Worm (Caenorhabditis elegans) whole organism, young adult: ENCODE data around the gene Y37E11AL.3.

Source experiments
- B0035.1 ChIP-seq: sonication (generic microtip); optimal IDR thresholded peaks from 2 replicates; lab custom pipeline; 2016; ENCODE audit warnings: missing genetic modification characterization, mild to moderate bottlenecking, missing compliant biosample characterization, missing genotype, missing genetic modification reagents
- B0261.1 ChIP-seq: sonication (generic microtip); optimal IDR thresholded peaks from 2 replicates; lab custom pipeline; 2016; ENCODE audit warnings: mild to moderate bottlenecking, missing genetic modification characterization, moderate library complexity, missing compliant biosample characterization
- B0336.3 ChIP-seq: fragments of 200-800 bp; sonication (Bioruptor generic); IDR thresholded peaks from 2 replicates; pipeline ENCODE4 v1.3.6; 2022; ENCODE audit warnings: missing genetic modification characterization, missing compliant biosample characterization
- C17E4.6 ChIP-seq: fragments of 200-800 bp; sonication (Bioruptor generic); IDR thresholded peaks from 2 replicates; pipeline ENCODE4 v1.3.6; 2022; ENCODE audit warnings: missing genetic modification reagents, missing genetic modification characterization, missing compliant biosample characterization
- F22D6.2 ChIP-seq: sonication (generic microtip); optimal IDR thresholded peaks from 2 replicates; lab custom pipeline; 2016; ENCODE audit warnings: mild to moderate bottlenecking, missing genetic modification characterization, missing compliant biosample characterization
- F23B12.7 ChIP-seq: sonication (generic microtip); optimal IDR thresholded peaks from 2 replicates; lab custom pipeline; 2017; ENCODE audit warnings: missing genetic modification characterization, mild to moderate bottlenecking, missing compliant biosample characterization, antibody characterized with exemption, moderate library complexity; ENCODE audit not compliant: insufficient read depth
- F33H1.4 ChIP-seq: fragments of 200-800 bp; sonication (Bioruptor generic); IDR thresholded peaks from 2 replicates; pipeline ENCODE4 v1.3.6; 2022; ENCODE audit warnings: missing genetic modification reagents, missing genetic modification characterization, missing compliant biosample characterization
- F37B4.10 ChIP-seq: fragments of 200-800 bp; sonication (Bioruptor generic); IDR thresholded peaks from 2 replicates; pipeline ENCODE4 v1.3.6; 2022; ENCODE audit warnings: missing genetic modification characterization, missing compliant biosample characterization
- F39B2.1 ChIP-seq: fragments of 200-800 bp; sonication (Bioruptor generic); IDR thresholded peaks from 2 replicates; pipeline ENCODE4 v1.3.6; 2022; ENCODE audit warnings: missing genetic modification reagents, missing genetic modification characterization, missing compliant biosample characterization
- F57A8.1 ChIP-seq: fragments of 200-800 bp; sonication (Bioruptor generic); optimal IDR thresholded peaks from 2 replicates; lab custom pipeline; 2018; ENCODE audit warnings: mild to moderate bottlenecking, missing genetic modification characterization, moderate library complexity, missing compliant biosample characterization
- T07F8.4 ChIP-seq: sonication (generic microtip); optimal IDR thresholded peaks from 2 replicates; lab custom pipeline; 2016; ENCODE audit warnings: mild to moderate bottlenecking, missing genetic modification characterization, moderate library complexity, missing compliant biosample characterization
- Y53G8AR.9 ChIP-seq: fragments of 200-800 bp; sonication (Bioruptor generic); conservative IDR thresholded peaks from 2 replicates; pipeline ENCODE4 v1.3.6; 2022; ENCODE audit warnings: missing genetic modification reagents, missing genetic modification characterization, missing compliant biosample characterization
- Y95B8A.8 ChIP-seq: fragments of 200-800 bp; sonication (Bioruptor generic); IDR thresholded peaks from 2 replicates; pipeline ENCODE4 v1.3.6; 2022; ENCODE audit warnings: missing genetic modification reagents, missing genetic modification characterization, missing compliant biosample characterization
- aptf-2 ChIP-seq: fragments of 200-800 bp; sonication (Bioruptor generic); conservative IDR thresholded peaks from 2 replicates; pipeline ENCODE4 v1.3.6; 2022; ENCODE audit warnings: missing genetic modification reagents, missing genetic modification characterization, missing compliant biosample characterization
- atf-7 ChIP-seq: sonication (generic microtip); optimal IDR thresholded peaks from 2 replicates; lab custom pipeline; 2017; ENCODE audit warnings: mild to moderate bottlenecking, missing genetic modification characterization, missing compliant biosample characterization
- athp-1 ChIP-seq: sonication (generic microtip); optimal IDR thresholded peaks from 2 replicates; lab custom pipeline; 2017; ENCODE audit warnings: mild to moderate bottlenecking, missing genetic modification characterization, missing compliant biosample characterization
- attf-3 ChIP-seq: fragments of 200-800 bp; sonication (Bioruptor generic); conservative IDR thresholded peaks from 2 replicates; pipeline ENCODE4 v1.3.6; 2022; ENCODE audit warnings: missing genetic modification reagents, missing genetic modification characterization, missing compliant biosample characterization
- attf-5 ChIP-seq: fragments of 200-800 bp; sonication (Bioruptor generic); optimal IDR thresholded peaks from 2 replicates; lab custom pipeline; 2018; ENCODE audit warnings: mild to moderate bottlenecking, missing genetic modification characterization, missing compliant biosample characterization
- cebp-2 ChIP-seq: fragments of 200-800 bp; sonication (Bioruptor generic); IDR thresholded peaks from 2 replicates; pipeline ENCODE4 v1.3.6; 2022; ENCODE audit warnings: missing genetic modification characterization, missing compliant biosample characterization
- ceh-100 ChIP-seq: fragments of 200-800 bp; sonication (Bioruptor generic); IDR thresholded peaks from 2 replicates; pipeline ENCODE4 v1.3.6; 2022; ENCODE audit warnings: missing genetic modification reagents, missing genetic modification characterization, missing compliant biosample characterization
- ceh-27 ChIP-seq: fragments of 200-800 bp; sonication (Bioruptor generic); optimal IDR thresholded peaks from 2 replicates; lab custom pipeline; 2018; ENCODE audit warnings: mild to moderate bottlenecking, missing genetic modification characterization, moderate library complexity, missing compliant biosample characterization
- ceh-58 ChIP-seq: fragments of 200-800 bp; sonication (Bioruptor generic); IDR thresholded peaks from 2 replicates; pipeline ENCODE4 v1.3.6; 2022; ENCODE audit warnings: missing genetic modification characterization, missing compliant biosample characterization
- ceh-91 ChIP-seq: fragments of 200-800 bp; sonication (Bioruptor generic); IDR thresholded peaks from 2 replicates; pipeline ENCODE4 v1.3.6; 2022; ENCODE audit warnings: missing genetic modification reagents, missing genetic modification characterization, missing compliant biosample characterization
- chd-7 ChIP-seq: sonication (generic microtip); optimal IDR thresholded peaks from 2 replicates; lab custom pipeline; 2016; ENCODE audit warnings: mild to moderate bottlenecking, missing genetic modification characterization, moderate library complexity, missing compliant biosample characterization
- dpl-1 ChIP-seq: fragments of 150-350 bp; optimal IDR thresholded peaks from 2 replicates; lab custom pipeline; 2014; ENCODE audit warnings: missing biosample characterization, missing genetic modification reagents, missing genetic modification characterization
- efl-1 ChIP-seq: fragments of 150-350 bp; optimal IDR thresholded peaks from 2 replicates; lab custom pipeline; 2014; ENCODE audit warnings: missing biosample characterization, missing genetic modification reagents, missing genetic modification characterization
- egrh-3 ChIP-seq: fragments of 200-800 bp; sonication (Bioruptor generic); IDR thresholded peaks from 2 replicates; pipeline ENCODE4 v1.3.6; 2022; ENCODE audit warnings: missing genetic modification reagents, missing genetic modification characterization, missing compliant biosample characterization
- ets-4 ChIP-seq: fragments of 200-800 bp; sonication (Bioruptor generic); optimal IDR thresholded peaks from 2 replicates; lab custom pipeline; 2018; ENCODE audit warnings: mild to moderate bottlenecking, missing genetic modification characterization, missing compliant biosample characterization
- hlh-26 ChIP-seq: fragments of 200-800 bp; sonication (Bioruptor generic); conservative IDR thresholded peaks from 2 replicates; pipeline ENCODE4 v1.3.6; 2022; ENCODE audit warnings: missing genetic modification reagents, missing genetic modification characterization, missing compliant biosample characterization
- hsf-1 ChIP-seq: fragments of 200-800 bp; sonication (Bioruptor generic); IDR thresholded peaks from 2 replicates; pipeline ENCODE4 v1.3.6; 2022; ENCODE audit warnings: missing genetic modification reagents, missing genetic modification characterization, missing compliant biosample characterization
- let-526 ChIP-seq: fragments of 200-800 bp; sonication (Bioruptor generic); IDR thresholded peaks from 2 replicates; pipeline ENCODE4 v1.3.6; 2022; ENCODE audit warnings: missing genetic modification reagents, missing genetic modification characterization, missing compliant biosample characterization
- lin-54 ChIP-seq: fragments of 200-800 bp; sonication (Bioruptor generic); optimal IDR thresholded peaks from 2 replicates; lab custom pipeline; 2018; ENCODE audit warnings: mild to moderate bottlenecking, missing genetic modification characterization, missing compliant biosample characterization
- madf-6 ChIP-seq: fragments of 200-800 bp; sonication (Bioruptor generic); IDR thresholded peaks from 2 replicates; pipeline ENCODE4 v1.3.6; 2022; ENCODE audit warnings: missing genetic modification reagents, missing genetic modification characterization, missing compliant biosample characterization
- mel-28 ChIP-seq: sonication (generic microtip); optimal IDR thresholded peaks from 2 replicates; lab custom pipeline; 2016; ENCODE audit warnings: borderline replicate concordance, mild to moderate bottlenecking, missing genetic modification characterization, missing compliant biosample characterization
- pha-4 ChIP-seq: fragments of 150-350 bp; sonication (generic microtip); optimal IDR thresholded peaks from 2 replicates; lab custom pipeline; 2014; ENCODE audit warnings: missing biosample characterization, missing genetic modification reagents, missing genetic modification characterization
- rec-8 ChIP-seq, 2 experiments: sonication (generic microtip); optimal IDR thresholded peaks; 2 replicates each; lab custom pipeline; 2016; ENCODE audit warnings: mild to moderate bottlenecking in 2 of 2, missing genetic modification characterization in 2 of 2, missing genetic modification reagents in 2 of 2, missing genotype in 2 of 2, missing biosample characterization in 1 of 2, missing compliant biosample characterization in 1 of 2, moderate library complexity in 1 of 2
- rpc-1 ChIP-seq, 2 experiments: fragments of 150-350 bp in 1 of 2; sonication (generic microtip) in 1 of 2; optimal IDR thresholded peaks; 2 replicates each; lab custom pipeline; 2014 to 2018; ENCODE audit warnings: missing biosample characterization in 1 of 2, missing genetic modification characterization in 1 of 2, missing genetic modification reagents in 1 of 2, missing genotype in 1 of 2
- sea-2 ChIP-seq: fragments of 200-800 bp; sonication (Bioruptor generic); IDR thresholded peaks from 2 replicates; pipeline ENCODE4 v1.3.6; 2022; ENCODE audit warnings: missing genetic modification characterization, missing compliant biosample characterization
- snpc-1.3 ChIP-seq: sonication (generic microtip); optimal IDR thresholded peaks from 2 replicates; lab custom pipeline; 2017; ENCODE audit warnings: missing genetic modification characterization, mild to moderate bottlenecking, missing compliant biosample characterization, antibody characterized with exemption, moderate library complexity, missing genotype, missing genetic modification reagents; ENCODE audit not compliant: insufficient read depth
- tbx-9 ChIP-seq: sonication (generic microtip); optimal IDR thresholded peaks from 2 replicates; lab custom pipeline; 2016; ENCODE audit warnings: borderline replicate concordance, missing genetic modification characterization, inconsistent platforms, missing compliant biosample characterization
- tlf-1 ChIP-seq: fragments of 200-800 bp; sonication (Bioruptor generic); optimal IDR thresholded peaks from 2 replicates; lab custom pipeline; 2018; ENCODE audit warnings: mild to moderate bottlenecking, missing genetic modification characterization, missing compliant biosample characterization
- unc-130 ChIP-seq: sonication (generic microtip); optimal IDR thresholded peaks from 2 replicates; lab custom pipeline; 2016; ENCODE audit warnings: missing genetic modification reagents, missing genetic modification characterization, missing compliant biosample characterization
- unc-62 ChIP-seq: fragments of 150-350 bp; optimal IDR thresholded peaks from 2 replicates; lab custom pipeline; 2014; ENCODE audit warnings: missing biosample characterization, missing genetic modification reagents, missing genetic modification characterization
- zim-3 ChIP-seq: sonication (generic microtip); optimal IDR thresholded peaks from 2 replicates; lab custom pipeline; 2017; ENCODE audit warnings: mild to moderate bottlenecking, missing genetic modification characterization, moderate library complexity, missing compliant biosample characterization
- ztf-18 ChIP-seq: sonication (generic microtip); optimal IDR thresholded peaks from 2 replicates; lab custom pipeline; 2016; ENCODE audit warnings: missing genotype, mild to moderate bottlenecking, missing genetic modification characterization, missing compliant biosample characterization
- ztf-3 ChIP-seq: fragments of 200-800 bp; sonication (Bioruptor generic); optimal IDR thresholded peaks from 2 replicates; lab custom pipeline; 2018; ENCODE audit warnings: mild to moderate bottlenecking, missing genetic modification characterization, missing compliant biosample characterization
- ztf-6 ChIP-seq: fragments of 200-800 bp; sonication (Bioruptor generic); IDR thresholded peaks from 2 replicates; pipeline ENCODE4 v1.3.6; 2022; ENCODE audit warnings: missing genetic modification reagents, missing genetic modification characterization, missing compliant biosample characterization

Gene Y37E11AL.3

DNA sequence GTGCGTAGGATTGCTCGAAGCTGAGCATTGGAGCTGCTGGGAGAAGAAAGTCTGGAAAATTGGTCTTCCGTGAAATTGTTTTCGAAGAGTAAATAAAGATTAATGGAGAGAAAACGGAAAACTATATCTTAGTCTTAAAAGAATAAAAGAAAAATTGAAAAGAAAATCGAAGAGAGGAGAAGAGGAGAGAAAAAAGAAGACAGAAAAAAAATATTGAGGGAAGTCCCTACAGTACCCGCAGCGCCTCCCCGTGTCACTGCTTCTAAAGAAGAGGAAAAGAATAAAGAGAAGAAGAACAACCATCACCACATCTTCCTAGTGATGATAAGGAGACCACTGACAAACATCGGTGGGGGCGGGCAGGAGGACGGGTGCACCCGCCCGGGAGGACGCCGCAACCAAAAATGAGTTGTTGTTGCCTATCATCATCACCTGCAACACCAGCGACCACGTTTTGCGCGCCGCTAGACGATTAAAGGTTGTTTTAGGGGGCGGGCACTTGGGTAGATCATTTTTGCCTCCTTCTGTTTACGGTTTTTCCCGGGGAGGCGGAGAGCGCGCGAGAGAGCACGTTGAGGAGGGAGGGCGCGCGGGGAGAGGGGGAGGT is 46.0 kb upstream of the Y37E11AL.3 start, which contains the start of gene CC8.2:
Gene CC8.2 (minus strand): TSS at position 51 of the 607 bp plus-strand sequence.
- TF ChIP-seq egrh-3 (peak; percentile 89), T07F8.4 (tag; lab: Kevin White, UChicago) (no peak), ztf-6 (GFP tag; lab: Robert Waterston, UW) (no peak), B0261.1 (tag; lab: Kevin White, UChicago) (no peak), F39B2.1 (GFP tag; lab: Robert Waterston, UW) (no peak), ceh-100 (GFP tag; lab: Robert Waterston, UW) (no peak), unc-130 (GFP tag; lab: Kevin White, UChicago) (no peak), tlf-1 (GFP tag; lab: Kevin White, UChicago) (peak; percentile 28), F33H1.4 (GFP tag; lab: Robert Waterston, UW) (peak; percentile 32; the same call in 1 of the 2 replicates), C17E4.6 (no peak), hlh-26 (GFP tag; lab: Robert Waterston, UW) (no peak), B0336.3 (peak; percentile 43; the same call in 1 of the 2 replicates), tbx-9 (tag; lab: Kevin White, UChicago) (no peak), mel-28 (tag; lab: Kevin White, UChicago) (no peak), F57A8.1 (GFP tag; lab: Kevin White, UChicago) (no peak), sea-2 (no peak), hsf-1 (GFP tag; lab: Robert Waterston, UW) (peak; percentile 59), snpc-1.3 (tag; lab: Kevin White, UChicago) (no peak), madf-6 (GFP tag; lab: Robert Waterston, UW) (peak; percentile 96), ceh-27 (GFP tag; lab: Kevin White, UChicago) (peak; percentile 56), F23B12.7 (tag; lab: Kevin White, UChicago) (no peak), F37B4.10 (GFP tag; lab: Robert Waterston, UW) (no peak), rec-8 (tag; optimal IDR thresholded peaks at IDR 0.05; lab: Kevin White, UChicago) (no peak), athp-1 (tag; lab: Kevin White, UChicago) (peak; percentile 43), F22D6.2 (tag; lab: Kevin White, UChicago) (no peak), chd-7 (tag; lab: Kevin White, UChicago) (peak; percentile 18), unc-62 (GFP tag; lab: Kevin White, UChicago) (no peak), attf-3 (GFP tag; lab: Robert Waterston, UW) (no peak), ztf-3 (GFP tag; lab: Kevin White, UChicago) (no peak), efl-1 (GFP tag; lab: Kevin White, UChicago) (peak; percentile 83), Y53G8AR.9 (GFP tag; lab: Robert Waterston, UW) (0 out of 2 replicates have a peak, but pooled peaks have one; percentile 65), attf-5 (GFP tag; lab: Kevin White, UChicago) (no peak), ztf-18 (no peak), atf-7 (peak; percentile 12), let-526 (no peak), ceh-58 (no peak), Y95B8A.8 (GFP tag; lab: Robert Waterston, UW) (0 out of 2 replicates have a peak, but pooled peaks have one; percentile 15), B0035.1 (no peak), ets-4 (GFP tag; lab: Kevin White, UChicago) (no peak), aptf-2 (GFP tag; lab: Robert Waterston, UW) (peak; percentile 63; the same call in 1 of the 2 replicates), lin-54 (GFP tag; lab: Kevin White, UChicago) (peak; percentile 3), pha-4 (tag; lab: Kevin White, UChicago) (no peak), ceh-91 (GFP tag; lab: Robert Waterston, UW) (peak; percentile 60), dpl-1 (GFP tag; lab: Kevin White, UChicago) (peak; percentile 49), rpc-1 (optimal IDR thresholded peaks at IDR 0.05; lab: Kevin White, UChicago) (no peak), rpc-1 (tag; optimal IDR thresholded peaks at IDR 0.05; lab: Kevin White, UChicago) (no peak), zim-3 (no peak), cebp-2 (GFP tag; lab: Robert Waterston, UW) (no peak)
